Worm (Caenorhabditis elegans): ENCODE data around the gene nep-23.
"Not testable (repeated sequence)": the region's sequence is repeated elsewhere in the genome, so short reads cannot be mapped to it uniquely, and the experiment has no call there.

Gene nep-23

ce11 chrIV:16920041-16920440 is at the start of gene nep-23:
TSS of gene nep-23 (plus strand) at chrIV:16920341.
- no peak for TF ChIP-seq W03F9.2 (tag; optimal IDR thresholded peaks at IDR 0.05)
- no peak for TF ChIP-seq him-1 (tag; optimal IDR thresholded peaks at IDR 0.05)
- no peak for TF ChIP-seq dao-5 (tag; optimal IDR thresholded peaks at IDR 0.05)

ce11 chrIV:16888580-16888979 is 31.6 kb upstream of the nep-23 start:
- TF ChIP-seq him-1 (tag; optimal IDR thresholded peaks at IDR 0.05) (no peak), dao-5 (tag; optimal IDR thresholded peaks at IDR 0.05) (no peak), W03F9.2 (tag; optimal IDR thresholded peaks at IDR 0.05) (no peak)

- not testable (repeated sequence) for TF ChIP-seq him-1, W03F9.2, dao-5 (tag; optimal IDR thresholded peaks at IDR 0.05)
Measured at ce11 chrIV:16895288-16895687, 24.9 kb upstream of the nep-23 start, which contains the start of gene T06A10.2. TSS of gene T06A10.2 (plus strand) at chrIV:16895588.

- no peak for TF ChIP-seq W03F9.2 (tag; optimal IDR thresholded peaks at IDR 0.05)
- TF ChIP-seq dao-5 (tag; optimal IDR thresholded peaks at IDR 0.05), result no peak
- no peak for TF ChIP-seq him-1 (tag; optimal IDR thresholded peaks at IDR 0.05)
Measured at ce11 chrIV:16898205-16898604, 21.9 kb upstream of the nep-23 start.

ce11 chrIV:16915751-16916150 is 4.4 kb upstream of the nep-23 start, which contains the start of gene Y116A8C.3:
TSS of gene Y116A8C.3 (plus strand) at chrIV:16916051.
- no peak for TF ChIP-seq W03F9.2 (tag; optimal IDR thresholded peaks at IDR 0.05)
- no peak for TF ChIP-seq dao-5 (tag; optimal IDR thresholded peaks at IDR 0.05)
- no peak for TF ChIP-seq him-1 (tag; optimal IDR thresholded peaks at IDR 0.05)

ce11 chrIV:16917831-16918429 is 2.2 kb upstream of the nep-23 start, which contains the start of the genes Y116A8C.469 and Y116A8C.468:
TSS of gene Y116A8C.469 (minus strand) at chrIV:16917931.
TSS of gene Y116A8C.468 (plus strand) at chrIV:16918379.
- TF ChIP-seq W03F9.2 (tag; optimal IDR thresholded peaks at IDR 0.05) (no peak), dao-5 (tag; optimal IDR thresholded peaks at IDR 0.05) (no peak), him-1 (tag; optimal IDR thresholded peaks at IDR 0.05) (no peak)

- TF ChIP-seq him-1 (tag; optimal IDR thresholded peaks at IDR 0.05), result no peak
- TF ChIP-seq dao-5 (tag; optimal IDR thresholded peaks at IDR 0.05), result no peak
- TF ChIP-seq W03F9.2 (tag; optimal IDR thresholded peaks at IDR 0.05), result no peak
Measured at ce11 chrIV:16919212-16919775, 847 bp upstream of the nep-23 start, which contains the start of the genes Y116A8C.470 and Y116A8C.463. TSS of gene Y116A8C.470 (minus strand) at chrIV:16919312. TSS of gene Y116A8C.463 (plus strand) at chrIV:16919725.

- TF ChIP-seq him-1 (tag; optimal IDR thresholded peaks at IDR 0.05) (no peak), W03F9.2 (tag; optimal IDR thresholded peaks at IDR 0.05) (no peak), dao-5 (tag; optimal IDR thresholded peaks at IDR 0.05) (no peak)
Measured at ce11 chrIV:16921999-16922398, 1.9 kb downstream of the nep-23 start.

- TF ChIP-seq him-1 (tag; optimal IDR thresholded peaks at IDR 0.05) (no peak), W03F9.2 (tag; optimal IDR thresholded peaks at IDR 0.05) (no peak), dao-5 (tag; optimal IDR thresholded peaks at IDR 0.05) (no peak)
Measured at ce11 chrIV:16924092-16924491, 4.0 kb downstream of the nep-23 start, which contains the start of gene nep-24. TSS of gene nep-24 (plus strand) at chrIV:16924392.

- TF ChIP-seq W03F9.2 (tag; optimal IDR thresholded peaks at IDR 0.05) (no peak), him-1 (tag; optimal IDR thresholded peaks at IDR 0.05) (no peak), dao-5 (tag; optimal IDR thresholded peaks at IDR 0.05) (no peak)
Measured at ce11 chrIV:16925363-16925863, 5.3 kb downstream of the nep-23 start.

ce11 chrIV:16926558-16926957 is 6.4 kb downstream of the nep-23 start:
- TF ChIP-seq W03F9.2 (tag; optimal IDR thresholded peaks at IDR 0.05), result no peak
- no peak for TF ChIP-seq dao-5 (tag; optimal IDR thresholded peaks at IDR 0.05)
- no peak for TF ChIP-seq him-1 (tag; optimal IDR thresholded peaks at IDR 0.05)

- TF ChIP-seq him-1 (tag; optimal IDR thresholded peaks at IDR 0.05) (no peak), W03F9.2 (tag; optimal IDR thresholded peaks at IDR 0.05) (no peak), dao-5 (tag; optimal IDR thresholded peaks at IDR 0.05) (no peak)
Measured at ce11 chrIV:16931077-16931476, 10.9 kb downstream of the nep-23 start, which contains the start of gene Y116A8C.49. TSS of gene Y116A8C.49 (minus strand) at chrIV:16931177.

- TF ChIP-seq dao-5 (tag; optimal IDR thresholded peaks at IDR 0.05), result no peak
Measured at ce11 chrIV:16936053-16936452, 15.9 kb downstream of the nep-23 start.

- TF ChIP-seq dao-5 (tag; optimal IDR thresholded peaks at IDR 0.05) (no peak), him-1 (tag; optimal IDR thresholded peaks at IDR 0.05) (no peak), W03F9.2 (tag; optimal IDR thresholded peaks at IDR 0.05) (no peak)
Measured at ce11 chrIV:16939001-16939400, 18.9 kb downstream of the nep-23 start, which contains the start of gene Y116A8C.10. TSS of gene Y116A8C.10 (minus strand) at chrIV:16939101.
